Fruit fly (Drosophila melanogaster) whole organism, embryonic: ENCODE data around the gene CG32040.

Experiments used
- CG10565 ChIP-seq: fragments of 200-800 bp; sonication (Bioruptor generic); optimal IDR thresholded peaks from 3 replicates; lab custom pipeline; 2016; ENCODE audit warnings: missing biosample characterization, mild to moderate bottlenecking, missing genetic modification characterization
- CG10959 ChIP-seq: fragments of 200-800 bp; sonication (Bioruptor generic); IDR thresholded peaks from 2 replicates; pipeline ENCODE4 v1.3.6; 2022; ENCODE audit warnings: missing biosample characterization, missing genetic modification characterization
- CG11085 ChIP-seq: fragments of 200-800 bp; sonication (Bioruptor generic); IDR thresholded peaks from 2 replicates; pipeline ENCODE4 v1.3.6; 2022; ENCODE audit warnings: missing biosample characterization, missing genetic modification characterization
- CG12071 ChIP-seq: fragments of 200-800 bp; sonication (Bioruptor generic); optimal IDR thresholded peaks from 3 replicates; lab custom pipeline; 2018; ENCODE audit warnings: missing biosample characterization, mild to moderate bottlenecking, missing genetic modification characterization
- CG12236 ChIP-seq: fragments of 200-800 bp; sonication (Bioruptor generic); optimal IDR thresholded peaks from 2 replicates; lab custom pipeline; 2016; ENCODE audit warnings: missing biosample characterization, missing genetic modification characterization
- CG13123 ChIP-seq: fragments of 200-800 bp; sonication (Bioruptor generic); optimal IDR thresholded peaks from 2 replicates; lab custom pipeline; 2016; ENCODE audit warnings: missing biosample characterization, missing genetic modification characterization
- CG15514 ChIP-seq: fragments of 200-800 bp; sonication (Bioruptor generic); optimal IDR thresholded peaks from 3 replicates; lab custom pipeline; 2017; ENCODE audit warnings: missing biosample characterization, missing genetic modification characterization, mild to moderate bottlenecking, moderate library complexity, missing genetic modification reagents
- CG15601 ChIP-seq: fragments of 200-800 bp; sonication (Bioruptor generic); optimal IDR thresholded peaks from 3 replicates; lab custom pipeline; 2019; ENCODE audit warnings: missing biosample characterization, mild to moderate bottlenecking, missing genetic modification characterization, moderate library complexity
- CG17385 ChIP-seq: fragments of 200-800 bp; sonication (Bioruptor generic); optimal IDR thresholded peaks from 3 replicates; lab custom pipeline; 2018; ENCODE audit warnings: missing biosample characterization, mild to moderate bottlenecking, missing genetic modification characterization
- CG18599 ChIP-seq: fragments of 200-800 bp; sonication (Bioruptor generic); optimal IDR thresholded peaks from 3 replicates; lab custom pipeline; 2017; ENCODE audit warnings: missing biosample characterization, missing genetic modification characterization, mild to moderate bottlenecking, moderate library complexity, missing genetic modification reagents
- CG2202 ChIP-seq: fragments of 200-800 bp; sonication (Bioruptor generic); optimal IDR thresholded peaks from 2 replicates; lab custom pipeline; 2018; ENCODE audit warnings: missing biosample characterization, mild to moderate bottlenecking, missing genetic modification characterization
- CG31388 ChIP-seq: fragments of 200-800 bp; sonication (Bioruptor generic); optimal IDR thresholded peaks from 2 replicates; lab custom pipeline; 2016; ENCODE audit warnings: missing biosample characterization, missing genetic modification characterization
- CG4282 ChIP-seq: fragments of 200-800 bp; sonication (Bioruptor generic); optimal IDR thresholded peaks from 2 replicates; lab custom pipeline; 2016; ENCODE audit warnings: missing biosample characterization, missing genetic modification characterization
- CG4707 ChIP-seq: fragments of 200-800 bp; sonication (Bioruptor generic); optimal IDR thresholded peaks from 2 replicates; lab custom pipeline; 2018; ENCODE audit warnings: missing biosample characterization, mild to moderate bottlenecking, missing genetic modification characterization, moderate library complexity
- CG7271 ChIP-seq: fragments of 200-800 bp; sonication (Bioruptor generic); optimal IDR thresholded peaks from 2 replicates; lab custom pipeline; 2018; ENCODE audit warnings: missing biosample characterization, mild to moderate bottlenecking, missing genetic modification characterization, moderate library complexity
- CG7745 ChIP-seq: fragments of 200-800 bp; sonication (Bioruptor generic); optimal IDR thresholded peaks from 2 replicates; lab custom pipeline; 2018; ENCODE audit warnings: missing biosample characterization, mild to moderate bottlenecking, missing genetic modification characterization, moderate library complexity
- CG9437 ChIP-seq: fragments of 200-800 bp; sonication (Bioruptor generic); optimal IDR thresholded peaks from 2 replicates; lab custom pipeline; 2018; ENCODE audit warnings: missing biosample characterization, mild to moderate bottlenecking, missing genetic modification characterization
- E2f2 ChIP-seq: fragments of 200-800 bp; sonication (Bioruptor generic); IDR thresholded peaks from 2 replicates; pipeline ENCODE4 v1.3.6; 2022; ENCODE audit warnings: missing biosample characterization, missing genetic modification characterization
- Ets97D ChIP-seq: fragments of 200-800 bp; sonication (Bioruptor generic); optimal IDR thresholded peaks from 3 replicates; lab custom pipeline; 2016; ENCODE audit warnings: missing biosample characterization, missing genetic modification characterization
- Fer1 ChIP-seq: fragments of 200-800 bp; sonication (Bioruptor generic); optimal IDR thresholded peaks from 2 replicates; lab custom pipeline; 2017; ENCODE audit warnings: missing biosample characterization, mild to moderate bottlenecking, missing genetic modification characterization
- Hand ChIP-seq: fragments of 200-800 bp; sonication (Bioruptor generic); optimal IDR thresholded peaks from 2 replicates; lab custom pipeline; 2017; ENCODE audit warnings: mild to moderate bottlenecking, missing biosample characterization, missing genetic modification reagents, missing genetic modification characterization
- Hmr ChIP-seq: fragments of 200-800 bp; sonication (Bioruptor generic); optimal IDR thresholded peaks from 3 replicates; lab custom pipeline; 2017; ENCODE audit warnings: mild to moderate bottlenecking, missing biosample characterization, missing genetic modification reagents, missing genetic modification characterization
- Hr51 ChIP-seq, 2 experiments: fragments of 200-800 bp; sonication (Bioruptor generic); optimal IDR thresholded peaks; 2 replicates in 1 of 2; 3 replicates in 1 of 2; lab custom pipeline; 2016 to 2018; ENCODE audit warnings: missing biosample characterization in 2 of 2, missing genetic modification characterization in 2 of 2, mild to moderate bottlenecking in 1 of 2, moderate library complexity in 1 of 2
- Hr78 ChIP-seq, 2 experiments: fragments of 200-800 bp in 1 of 2; fragments of >200 bp in 1 of 2; sonication (Bioruptor generic) in 1 of 2; optimal IDR thresholded peaks; 2 replicates each; lab custom pipeline; 2017 to 2019; ENCODE audit warnings: missing biosample characterization in 2 of 2, missing genetic modification characterization in 2 of 2, mild to moderate bottlenecking in 1 of 2, moderate library complexity in 1 of 2
- MTF-1 ChIP-seq: fragments of 200-800 bp; sonication (Bioruptor generic); optimal IDR thresholded peaks from 2 replicates; lab custom pipeline; 2018; ENCODE audit warnings: missing biosample characterization, mild to moderate bottlenecking, missing genetic modification characterization, borderline replicate concordance
- Mrtf ChIP-seq: fragments of 200-800 bp; sonication (Bioruptor generic); IDR thresholded peaks from 3 replicates; pipeline ENCODE4 v1.3.6; 2022; ENCODE audit warnings: missing biosample characterization, missing genetic modification characterization
- NFAT ChIP-seq: fragments of 200-800 bp; sonication (Bioruptor generic); IDR thresholded peaks from 2 replicates; pipeline ENCODE4 v1.3.6; 2022; ENCODE audit warnings: missing biosample characterization, missing genetic modification characterization
- Nf-YC ChIP-seq: fragments of 200-800 bp; optimal IDR thresholded peaks from 3 replicates; lab custom pipeline; 2019; ENCODE audit warnings: missing biosample characterization, mild to moderate bottlenecking, missing genetic modification characterization, moderate library complexity
- Oli ChIP-seq: fragments of 200-800 bp; sonication (Bioruptor generic); optimal IDR thresholded peaks from 2 replicates; lab custom pipeline; 2018; ENCODE audit warnings: missing biosample characterization, mild to moderate bottlenecking, missing genetic modification characterization, moderate library complexity
- Tbp ChIP-seq: fragments of >200 bp; optimal IDR thresholded peaks from 2 replicates; lab custom pipeline; 2018; ENCODE audit warnings: missing biosample characterization, missing genetic modification characterization
- caup ChIP-seq: fragments of 200-800 bp; sonication (Bioruptor generic); optimal IDR thresholded peaks from 3 replicates; lab custom pipeline; 2017; ENCODE audit warnings: missing biosample characterization, mild to moderate bottlenecking, missing genetic modification characterization, moderate library complexity; ENCODE audit not compliant: severe bottlenecking
- chn ChIP-seq: fragments of 200-800 bp; sonication (Bioruptor generic); optimal IDR thresholded peaks from 2 replicates; lab custom pipeline; 2016; ENCODE audit warnings: missing biosample characterization, missing genetic modification characterization
- dmrt99B ChIP-seq: fragments of 200-800 bp; sonication (Bioruptor generic); optimal IDR thresholded peaks from 2 replicates; lab custom pipeline; 2018; ENCODE audit warnings: missing biosample characterization, mild to moderate bottlenecking, missing genetic modification characterization, moderate library complexity
- gfzf ChIP-seq: fragments of 200-800 bp; sonication (Bioruptor generic); optimal IDR thresholded peaks from 2 replicates; lab custom pipeline; 2016; ENCODE audit warnings: missing biosample characterization, mild to moderate bottlenecking, missing genetic modification characterization, moderate library complexity
- insv ChIP-seq, 2 experiments: fragments of 200-800 bp; sonication (Bioruptor generic); optimal IDR thresholded peaks; 3 replicates each; lab custom pipeline; 2016 to 2018; ENCODE audit warnings: missing biosample characterization in 2 of 2, missing genetic modification characterization in 2 of 2
- ken ChIP-seq: fragments of 200-800 bp; sonication (Bioruptor generic); IDR thresholded peaks from 3 replicates; pipeline ENCODE4 v1.3.6; 2022; ENCODE audit warnings: missing biosample characterization, missing genetic modification characterization
- lmd ChIP-seq: fragments of 200-800 bp; sonication (Bioruptor generic); IDR thresholded peaks from 2 replicates; pipeline ENCODE4 v1.3.6; 2022; ENCODE audit warnings: missing biosample characterization, missing genetic modification characterization
- pnt ChIP-seq: fragments of 200-800 bp; sonication (Bioruptor generic); optimal IDR thresholded peaks from 3 replicates; lab custom pipeline; 2016; ENCODE audit warnings: missing biosample characterization, missing genetic modification characterization
- psq ChIP-seq: fragments of 200-800 bp; sonication (Bioruptor generic); optimal IDR thresholded peaks from 2 replicates; lab custom pipeline; 2017; ENCODE audit warnings: missing biosample characterization, missing genetic modification characterization
- pzg ChIP-seq: fragments of 200-800 bp; sonication (Bioruptor generic); optimal IDR thresholded peaks from 3 replicates; lab custom pipeline; 2018; ENCODE audit warnings: missing biosample characterization, mild to moderate bottlenecking, missing genetic modification characterization, moderate library complexity
- salm ChIP-seq: fragments of 200-800 bp; sonication (Bioruptor generic); optimal IDR thresholded peaks from 2 replicates; lab custom pipeline; 2018; ENCODE audit warnings: missing biosample characterization, mild to moderate bottlenecking, missing genetic modification characterization
- shn ChIP-seq: fragments of 200-800 bp; sonication (Bioruptor generic); optimal IDR thresholded peaks from 3 replicates; lab custom pipeline; 2016; ENCODE audit warnings: missing biosample characterization, missing genetic modification characterization
- tgo ChIP-seq: fragments of 200-800 bp; sonication (Bioruptor generic); IDR thresholded peaks from 3 replicates; pipeline ENCODE4 v1.3.6; 2022; ENCODE audit warnings: missing biosample characterization, missing genetic modification characterization
- tup ChIP-seq: fragments of 200-800 bp; sonication (Bioruptor generic); optimal IDR thresholded peaks from 2 replicates; lab custom pipeline; 2016; ENCODE audit warnings: missing biosample characterization, mild to moderate bottlenecking, missing genetic modification characterization, moderate library complexity
- usp ChIP-seq: fragments of >200 bp; optimal IDR thresholded peaks from 2 replicates; lab custom pipeline; 2017; ENCODE audit warnings: missing biosample characterization, missing genetic modification characterization
- vnd ChIP-seq: fragments of 200-800 bp; sonication (Bioruptor generic); IDR thresholded peaks from 3 replicates; pipeline ENCODE4 v1.3.6; 2022; ENCODE audit warnings: missing biosample characterization, missing genetic modification characterization; ENCODE audit not compliant: partially characterized antibody
- zen2 ChIP-seq: fragments of 200-800 bp; sonication (Bioruptor generic); IDR thresholded peaks from 3 replicates; pipeline ENCODE4 v1.3.6; 2022; ENCODE audit warnings: missing biosample characterization, missing genetic modification characterization; ENCODE audit not compliant: partially characterized antibody

CG32040 gene

DNA sequence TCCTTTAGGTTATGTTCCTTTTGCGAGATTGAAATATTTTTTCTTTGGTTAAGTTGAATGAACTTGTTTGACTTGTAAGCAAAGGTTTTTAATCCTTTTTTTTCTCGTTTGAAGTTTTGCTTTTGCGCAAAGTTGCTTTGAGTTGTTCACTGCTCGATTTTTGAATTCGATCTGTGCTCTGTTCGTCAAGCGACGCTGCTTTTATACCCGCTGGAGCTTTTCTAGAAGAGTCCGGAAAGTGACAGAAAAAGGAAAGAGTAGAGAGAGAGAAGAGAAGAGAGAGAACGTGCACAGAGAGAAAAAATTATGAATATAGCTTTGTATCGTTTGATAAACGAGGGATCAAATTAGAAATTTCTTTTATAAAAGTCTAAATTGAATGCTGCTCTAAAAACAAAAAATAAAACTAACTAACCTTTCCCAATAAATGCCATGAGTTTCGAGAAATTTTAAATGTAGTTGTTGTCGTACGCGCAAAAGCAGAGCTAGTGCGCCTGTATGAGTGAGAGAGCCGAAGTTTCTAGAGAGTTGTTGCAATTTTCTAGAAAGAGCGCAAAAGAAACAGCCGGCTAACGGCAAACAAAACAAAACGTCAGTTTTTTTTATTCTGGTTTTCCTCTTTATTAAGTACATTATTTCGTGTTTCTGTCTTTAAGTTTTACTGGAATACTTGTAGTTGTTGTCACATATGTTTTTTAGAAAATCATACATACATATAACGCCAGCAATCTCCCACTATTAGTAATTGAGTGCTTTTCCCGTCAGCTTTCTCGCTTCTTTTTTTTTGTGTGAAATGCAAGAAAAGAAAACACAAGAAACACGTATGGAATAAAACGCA is 23.6 kb downstream of the CG32040 start, which contains the start of gene Hsp26 (continued):
- peak; percentile 85 for TF ChIP-seq dmrt99B (tag; lab: Kevin White, UChicago)
- TF ChIP-seq CG15514: peak; percentile 54
- TF ChIP-seq ken: peak; percentile 85
- peak; percentile 55; the same call in 1 of the 3 replicates for TF ChIP-seq Mrtf (GFP tag; lab: Robert Waterston, UW)
- peak; percentile 49; the same call in 1 of the 2 replicates for TF ChIP-seq NFAT (GFP tag; lab: Robert Waterston, UW)
- peak; percentile 51 for TF ChIP-seq Nf-YC (tag; lab: Kevin White, UChicago)
- TF ChIP-seq CG4282 (GFP tag; lab: Kevin White, UChicago): no peak
- peak; percentile 49 for TF ChIP-seq CG4707 (GFP tag; lab: Kevin White, UChicago)
- peak; percentile 85 for TF ChIP-seq pnt
- peak; percentile 28 for TF ChIP-seq CG7745
- no peak for TF ChIP-seq pzg (GFP tag; lab: Kevin White, UChicago)
- TF ChIP-seq CG31388: peak; percentile 21
- no peak for TF ChIP-seq insv (GFP tag; optimal IDR thresholded peaks at IDR 0.05; lab: Kevin White, UChicago)
- peak; percentile 86 for TF ChIP-seq Hmr (GFP tag; lab: Kevin White, UChicago)
- peak; percentile 77 for TF ChIP-seq lmd (GFP tag; lab: Robert Waterston, UW)
- TF ChIP-seq Fer1 (GFP tag; lab: Kevin White, UChicago): peak; percentile 86
- TF ChIP-seq CG18599 (GFP tag; lab: Kevin White, UChicago): peak; percentile 84
- peak; percentile 85 for TF ChIP-seq CG17385
- TF ChIP-seq Hr78 (GFP tag; optimal IDR thresholded peaks at IDR 0.05; lab: Kevin White, UChicago): peak in 1 of 2 experiments; percentile 64
- TF ChIP-seq chn: peak; percentile 79
- TF ChIP-seq zen2 (GFP tag; lab: Robert Waterston, UW): no peak
- TF ChIP-seq Tbp (GFP tag; lab: Kevin White, UChicago): no peak
- TF ChIP-seq tup (GFP tag; lab: Kevin White, UChicago): peak; percentile 45
- peak; percentile 80 for TF ChIP-seq CG2202 (tag; lab: Kevin White, UChicago)
- peak; percentile 85 for TF ChIP-seq CG15601
- TF ChIP-seq gfzf: no peak
- 0 out of 2 replicates have a peak, but pooled peaks have one; percentile 23 for TF ChIP-seq CG11085 (GFP tag; lab: Robert Waterston, UW)
- peak; percentile 48 to 89 for TF ChIP-seq Hr51 (GFP tag; optimal IDR thresholded peaks at IDR 0.05; lab: Kevin White, UChicago)
- TF ChIP-seq MTF-1: peak; percentile 52
- TF ChIP-seq CG12071 (GFP tag; lab: Kevin White, UChicago): peak; percentile 49
- TF ChIP-seq vnd: no peak
- peak; percentile 87 for TF ChIP-seq Hand (GFP tag; lab: Kevin White, UChicago)
- TF ChIP-seq CG12236: peak; percentile 69
- TF ChIP-seq salm: peak; percentile 85
- TF ChIP-seq usp: no peak
- no peak for TF ChIP-seq CG7271
- TF ChIP-seq CG10959 (GFP tag; lab: Robert Waterston, UW): no peak; the same call in 1 of the 2 replicates
- TF ChIP-seq shn (GFP tag; lab: Kevin White, UChicago): peak; percentile 49
- TF ChIP-seq CG13123 (GFP tag; lab: Kevin White, UChicago): peak; percentile 64
- peak; percentile 86 for TF ChIP-seq Oli (tag; lab: Kevin White, UChicago)
- peak; percentile 46 for TF ChIP-seq Ets97D (GFP tag; lab: Kevin White, UChicago)
- TF ChIP-seq caup: peak; percentile 83
- TF ChIP-seq CG9437: peak; percentile 74
- peak; percentile 64 for TF ChIP-seq psq (GFP tag; lab: Kevin White, UChicago)
- TF ChIP-seq tgo (GFP tag; lab: Robert Waterston, UW): peak; percentile 82
- TF ChIP-seq E2f2: peak; percentile 68; the same call in 1 of the 2 replicates
- no peak for TF ChIP-seq CG10565 (GFP tag; lab: Kevin White, UChicago)
